Worm (Caenorhabditis elegans) whole organism, L3 larva: ENCODE results near the gene C01G10.14.
"Not testable (repeated sequence)": the region's sequence is repeated elsewhere in the genome, so short reads cannot be mapped to it uniquely, and the experiment has no call there.

Experiments
- ceh-16 ChIP-seq: sonication (generic microtip); optimal IDR thresholded peaks from 2 replicates; lab custom pipeline; 2017; ENCODE audit warnings: missing biosample characterization, missing genetic modification characterization
- ceh-28 ChIP-seq: fragments of 150-350 bp; optimal IDR thresholded peaks from 2 replicates; lab custom pipeline; 2014; ENCODE audit warnings: missing biosample characterization, missing genetic modification reagents, missing genetic modification characterization
- ceh-82 ChIP-seq: fragments of 150-350 bp; optimal IDR thresholded peaks from 2 replicates; lab custom pipeline; 2014; ENCODE audit warnings: missing biosample characterization, missing genetic modification characterization
- daf-12 ChIP-seq: fragments of 150-350 bp; optimal IDR thresholded peaks from 2 replicates; lab custom pipeline; 2014; ENCODE audit warnings: missing biosample characterization, missing genetic modification reagents, missing genetic modification characterization
- egl-27 ChIP-seq: sonication (generic microtip); optimal IDR thresholded peaks from 4 replicates; lab custom pipeline; 2017; ENCODE audit warnings: missing biosample characterization, missing genetic modification reagents, missing genetic modification characterization
- elt-1 ChIP-seq: fragments of 150-350 bp; optimal IDR thresholded peaks from 2 replicates; lab custom pipeline; 2014; ENCODE audit warnings: missing biosample characterization, missing genetic modification characterization
- elt-2 ChIP-seq: sonication (generic microtip); optimal IDR thresholded peaks from 2 replicates; lab custom pipeline; 2016; ENCODE audit warnings: missing genetic modification reagents, mild to moderate bottlenecking, missing genetic modification characterization, missing compliant biosample characterization
- elt-3 ChIP-seq, 3 experiments: fragments of 150-350 bp in 1 of 3; sonication (generic microtip) in 2 of 3; optimal IDR thresholded peaks; 2 replicates in 2 of 3; 4 replicates in 1 of 3; lab custom pipeline; 2014 to 2017; ENCODE audit warnings: missing biosample characterization in 3 of 3, missing genetic modification characterization in 3 of 3
- eor-1 ChIP-seq, 2 experiments: fragments of 150-350 bp; optimal IDR thresholded peaks; 2 replicates each; lab custom pipeline; 2014 to 2018; ENCODE audit warnings: missing biosample characterization in 2 of 2, missing genetic modification characterization in 2 of 2
- fkh-2 ChIP-seq: fragments of 150-350 bp; optimal IDR thresholded peaks from 2 replicates; lab custom pipeline; 2014; ENCODE audit warnings: missing biosample characterization, missing genetic modification reagents, missing genetic modification characterization
- fos-1 ChIP-seq: fragments of 150-350 bp; optimal IDR thresholded peaks from 2 replicates; lab custom pipeline; 2014; ENCODE audit warnings: missing biosample characterization, missing genetic modification characterization
- hmg-11 ChIP-seq: sonication (generic microtip); optimal IDR thresholded peaks from 2 replicates; lab custom pipeline; 2016; ENCODE audit warnings: missing genetic modification characterization, missing compliant biosample characterization
- jun-1 ChIP-seq: fragments of 150-350 bp; optimal IDR thresholded peaks from 2 replicates; lab custom pipeline; 2014; ENCODE audit warnings: missing biosample characterization, missing genetic modification reagents, missing genetic modification characterization
- lin-15B ChIP-seq: fragments of 150-350 bp; optimal IDR thresholded peaks from 2 replicates; lab custom pipeline; 2014; ENCODE audit warnings: missing biosample characterization, missing genetic modification characterization
- lin-39 ChIP-seq: fragments of 150-350 bp; optimal IDR thresholded peaks from 2 replicates; lab custom pipeline; 2018; ENCODE audit warnings: missing biosample characterization, missing genetic modification reagents, missing genetic modification characterization
- lsy-12 ChIP-seq: sonication (generic microtip); optimal IDR thresholded peaks from 2 replicates; lab custom pipeline; 2016; ENCODE audit warnings: mild to moderate bottlenecking, missing genetic modification characterization, missing compliant biosample characterization
- mdl-1 ChIP-seq: fragments of 150-350 bp; optimal IDR thresholded peaks from 2 replicates; lab custom pipeline; 2014; ENCODE audit warnings: missing biosample characterization, missing genetic modification characterization
- mml-1 ChIP-seq: fragments of 150-350 bp; sonication (generic microtip); optimal IDR thresholded peaks from 3 replicates; lab custom pipeline; 2014; ENCODE audit warnings: missing biosample characterization, missing genetic modification characterization
- nfya-1 ChIP-seq: sonication (generic microtip); optimal IDR thresholded peaks from 2 replicates; lab custom pipeline; 2017; ENCODE audit warnings: missing genetic modification characterization, mild to moderate bottlenecking, missing compliant biosample characterization, antibody characterized with exemption, moderate library complexity; ENCODE audit not compliant: insufficient read depth
- nhr-11 ChIP-seq: fragments of 150-350 bp; optimal IDR thresholded peaks from 2 replicates; lab custom pipeline; 2014; ENCODE audit warnings: missing biosample characterization, missing genetic modification characterization
- nhr-23 ChIP-seq: fragments of 150-350 bp; optimal IDR thresholded peaks from 2 replicates; lab custom pipeline; 2014; ENCODE audit warnings: missing biosample characterization, missing genetic modification reagents, missing genetic modification characterization
- nhr-237 ChIP-seq: fragments of 150-350 bp; optimal IDR thresholded peaks from 2 replicates; lab custom pipeline; 2014; ENCODE audit warnings: missing biosample characterization, missing genetic modification characterization
- nhr-25 ChIP-seq: sonication (generic microtip); optimal IDR thresholded peaks from 2 replicates; lab custom pipeline; 2017; ENCODE audit warnings: missing biosample characterization, missing genetic modification characterization
- nhr-43 ChIP-seq: sonication (generic microtip); optimal IDR thresholded peaks from 2 replicates; lab custom pipeline; 2016; ENCODE audit warnings: mild to moderate bottlenecking, missing genetic modification characterization, missing compliant biosample characterization; ENCODE audit not compliant: poor library complexity, severe bottlenecking
- nhr-77 ChIP-seq: fragments of 150-350 bp; optimal IDR thresholded peaks from 2 replicates; lab custom pipeline; 2014; ENCODE audit warnings: missing biosample characterization, missing genetic modification characterization
- pha-4 ChIP-seq: fragments of 150-350 bp; optimal IDR thresholded peaks from 2 replicates; lab custom pipeline; 2014; ENCODE audit warnings: missing biosample characterization, missing genetic modification reagents, missing genetic modification characterization
- pqm-1 ChIP-seq: fragments of 150-350 bp; optimal IDR thresholded peaks from 2 replicates; lab custom pipeline; 2017; ENCODE audit warnings: missing biosample characterization, missing genetic modification characterization, inconsistent platforms
- sea-2 ChIP-seq: fragments of 150-350 bp; sonication (generic microtip); optimal IDR thresholded peaks from 4 replicates; lab custom pipeline; 2014; ENCODE audit warnings: missing biosample characterization, missing genetic modification reagents, missing genetic modification characterization
- skn-1 ChIP-seq: fragments of 150-350 bp; optimal IDR thresholded peaks from 2 replicates; lab custom pipeline; 2014; ENCODE audit warnings: missing biosample characterization, missing genetic modification characterization
- snpc-4 ChIP-seq: fragments of 150-350 bp; optimal IDR thresholded peaks from 2 replicates; lab custom pipeline; 2014; ENCODE audit warnings: missing biosample characterization, missing genetic modification characterization
- tbx-2 ChIP-seq: sonication (generic microtip); optimal IDR thresholded peaks from 2 replicates; lab custom pipeline; 2016; ENCODE audit warnings: mild to moderate bottlenecking, missing genetic modification characterization, missing compliant biosample characterization
- unc-39 ChIP-seq: sonication (generic microtip); optimal IDR thresholded peaks from 4 replicates; lab custom pipeline; 2017; ENCODE audit warnings: missing biosample characterization, missing genetic modification characterization
- zag-1 ChIP-seq: fragments of 150-350 bp; optimal IDR thresholded peaks from 2 replicates; lab custom pipeline; 2014; ENCODE audit warnings: missing biosample characterization, missing genetic modification characterization
- ztf-11 ChIP-seq: fragments of 150-350 bp; optimal IDR thresholded peaks from 2 replicates; lab custom pipeline; 2014; ENCODE audit warnings: missing biosample characterization, missing genetic modification characterization
- ztf-4 ChIP-seq: fragments of 150-350 bp; optimal IDR thresholded peaks from 2 replicates; lab custom pipeline; 2014; ENCODE audit warnings: missing biosample characterization, missing genetic modification characterization

The C01G10.14 gene

DNA sequence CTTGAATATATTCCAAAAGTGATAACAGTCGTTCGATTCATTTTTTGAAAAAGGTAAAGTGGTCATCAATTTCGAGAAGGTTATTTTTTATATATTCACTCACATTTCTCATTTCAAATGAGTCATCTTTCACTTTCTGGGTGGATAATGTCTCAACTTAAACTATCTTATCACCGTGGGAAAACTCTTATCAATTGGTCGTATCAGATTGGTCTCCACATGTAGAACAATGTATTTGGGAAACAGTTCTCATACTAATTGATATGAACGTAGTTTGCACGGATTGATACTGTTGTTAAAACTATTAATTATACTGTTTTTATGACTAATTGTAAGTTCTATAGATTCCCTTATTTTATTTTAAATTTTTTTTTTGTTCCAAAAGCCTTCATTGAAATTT lies 28.1 kb upstream of the C01G10.14 start:
- TF ChIP-seq nhr-23 (tag; lab: Kevin White, UChicago): no peak
- peak; percentile 47 for TF ChIP-seq pqm-1
- TF ChIP-seq elt-2 (tag; lab: Kevin White, UChicago): peak; percentile 62
- TF ChIP-seq, all 47 proteins: peak for 2

DNA sequence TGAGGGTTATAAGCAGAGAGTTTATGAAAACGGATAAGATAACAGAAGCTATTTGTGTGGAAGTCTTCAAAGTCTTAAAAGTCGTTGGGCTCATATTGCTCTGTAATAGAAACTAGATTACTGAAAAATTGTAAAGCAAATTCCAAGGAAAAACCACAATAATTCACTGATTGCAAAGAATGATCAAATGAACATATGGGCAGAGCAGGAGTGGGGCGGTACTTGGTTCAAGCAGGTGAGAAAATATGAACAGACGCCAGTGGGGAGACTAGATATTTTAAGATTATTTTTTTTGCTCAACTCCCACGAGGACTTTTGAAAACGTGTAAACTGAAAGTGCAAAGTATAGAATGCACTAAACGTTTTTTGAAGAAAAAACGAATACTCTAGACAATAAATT lies 26.7 kb upstream of the C01G10.14 start, which contains the start of gene str-171:
Gene str-171 (minus strand): TSS at position 101 of the 400 bp plus-strand sequence.
- TF ChIP-seq skn-1 (tag; lab: Kevin White, UChicago) (no peak), ztf-11 (tag; lab: Kevin White, UChicago) (no peak), egl-27 (no peak), ceh-16 (tag; lab: Kevin White, UChicago) (no peak), ceh-28 (tag; lab: Kevin White, UChicago) (no peak), fkh-2 (no peak), zag-1 (no peak), elt-1 (tag; lab: Kevin White, UChicago) (no peak), lsy-12 (tag; lab: Kevin White, UChicago) (no peak), nfya-1 (tag; lab: Kevin White, UChicago) (no peak), nhr-237 (tag; lab: Kevin White, UChicago) (no peak), ceh-82 (tag; lab: Kevin White, UChicago) (no peak), eor-1 (tag; optimal IDR thresholded peaks at IDR 0.05; lab: Kevin White, UChicago) (no peak), pqm-1 (no peak)

ce11 chrV:15127955-15128354 lies 22.2 kb upstream of the C01G10.14 start, which contains the start of gene srr-7:
Gene srr-7, plus strand, starts transcription at chrV:15128255.
- TF ChIP-seq elt-3 (tag; optimal IDR thresholded peaks at IDR 0.05; lab: Kevin White, UChicago) (no peak), lin-15B (tag; lab: Kevin White, UChicago) (no peak), snpc-4 (tag; lab: Kevin White, UChicago) (no peak), ztf-4 (no peak), mml-1 (tag; lab: Kevin White, UChicago) (no peak), pha-4 (tag; lab: Kevin White, UChicago) (no peak), nhr-11 (tag; lab: Kevin White, UChicago) (no peak), egl-27 (no peak), unc-39 (tag; lab: Kevin White, UChicago) (no peak), pqm-1 (no peak), lin-39 (tag; lab: Kevin White, UChicago) (no peak), tbx-2 (tag; lab: Kevin White, UChicago) (no peak), ceh-82 (tag; lab: Kevin White, UChicago) (no peak), mdl-1 (tag; lab: Kevin White, UChicago) (no peak), skn-1 (tag; lab: Kevin White, UChicago) (no peak), nhr-77 (tag; lab: Kevin White, UChicago) (no peak), hmg-11 (tag; lab: Kevin White, UChicago) (no peak), fkh-2 (no peak), nhr-23 (tag; lab: Kevin White, UChicago) (no peak)

ce11 chrV:15127413-15127812 lies 21.7 kb upstream of the C01G10.14 start, which contains the start of gene srj-27:
Gene srj-27, minus strand, starts transcription at chrV:15127513.
- TF ChIP-seq nhr-23 (tag; lab: Kevin White, UChicago) (no peak), nhr-77 (tag; lab: Kevin White, UChicago) (no peak), elt-3 (tag; optimal IDR thresholded peaks at IDR 0.05; lab: Kevin White, UChicago) (no peak), lin-15B (tag; lab: Kevin White, UChicago) (no peak), daf-12 (no peak), sea-2 (GFP tag; lab: Kevin White, UChicago) (no peak), jun-1 (no peak), mml-1 (tag; lab: Kevin White, UChicago) (no peak), nhr-43 (no peak), nhr-25 (tag; lab: Kevin White, UChicago) (no peak), fos-1 (tag; lab: Kevin White, UChicago) (no peak), pqm-1 (no peak)

ce11 chrV:15125162-15125561 lies 19.4 kb upstream of the C01G10.14 start, which contains the start of gene ugt-30:
Gene ugt-30, minus strand, starts transcription at chrV:15125262.
- not testable (repeated sequence) for TF ChIP-seq elt-3 (tag; optimal IDR thresholded peaks at IDR 0.05; lab: Kevin White, UChicago); mdl-1 (tag; lab: Kevin White, UChicago); fos-1 (tag; lab: Kevin White, UChicago)
